Fruit fly (Drosophila melanogaster) S2 (cell line): Measurements from ENCODE around the gene CG34140.

Experiments
- CG8478 ChIP-seq: fragments of >200 bp; optimal IDR thresholded peaks from 2 replicates; lab custom pipeline; 2018
- CTCF ChIP-seq, 2 experiments: fragments of >200 bp; optimal IDR thresholded peaks; 2 replicates each; lab custom pipeline; 2018

dm6 chr3L:232267-232666, 48.0 kb upstream of the CG34140 start, which contains the start of gene CG34454:
- TF ChIP-seq CG8478 (no peak), CTCF (optimal IDR thresholded peaks at IDR 0.05; lab: Kevin White, UChicago) (no peak)
